Worm (Caenorhabditis elegans) whole organism, L4/young adult: Measurements from ENCODE around the gene M03F8.7.

Source experiments
- W03F9.2 ChIP-seq: fragments of 150-350 bp; optimal IDR thresholded peaks from 2 replicates; lab custom pipeline; 2014; ENCODE audit warnings: missing biosample characterization, missing genetic modification characterization
- dao-5 ChIP-seq: sonication (generic microtip); optimal IDR thresholded peaks from 2 replicates; lab custom pipeline; 2016; ENCODE audit warnings: missing genotype, missing genetic modification characterization, moderate library complexity, missing compliant biosample characterization
- him-1 ChIP-seq: sonication (generic microtip); optimal IDR thresholded peaks from 2 replicates; lab custom pipeline; 2016; ENCODE audit warnings: missing genotype, missing genetic modification reagents, missing genetic modification characterization, missing compliant biosample characterization

ce11 chrV:5895021-5895420 lies 41.7 kb upstream of the M03F8.7 start, which contains the start of gene grd-9:
- TF ChIP-seq dao-5 (tag; lab: Kevin White, UChicago) (no peak), him-1 (no peak), W03F9.2 (tag; lab: Kevin White, UChicago) (no peak)
